Worm (Caenorhabditis elegans): Measurements from ENCODE around the gene adal-1.
A peak's percentile ranks its signal among the peaks of the same experiment; 100 is the strongest.

The adal-1 gene

ce11 chrII:6932978-6933377 lies 39.5 kb upstream of the adal-1 start:
- no peak for TF ChIP-seq mdl-1 (tag; optimal IDR thresholded peaks at IDR 0.05)
- no peak for TF ChIP-seq mab-5 (tag; optimal IDR thresholded peaks at IDR 0.05)
- no peak for TF ChIP-seq nhr-237 (tag; optimal IDR thresholded peaks at IDR 0.05)

ce11 chrII:6930072-6930471 lies 36.6 kb upstream of the adal-1 start:
- TF ChIP-seq nhr-11 (tag; optimal IDR thresholded peaks at IDR 0.05) (no peak), mab-5 (tag; optimal IDR thresholded peaks at IDR 0.05) (no peak), C34F6.9 (tag; optimal IDR thresholded peaks at IDR 0.05) (peak; percentile 45), nhr-21 (tag; optimal IDR thresholded peaks at IDR 0.05) (no peak), R02D3.7 (tag; optimal IDR thresholded peaks at IDR 0.05) (no peak), ztf-4 (tag; optimal IDR thresholded peaks at IDR 0.05) (no peak), lsy-2 (tag; optimal IDR thresholded peaks at IDR 0.05) (no peak), unc-55 (GFP tag; optimal IDR thresholded peaks at IDR 0.05) (peak; percentile 58)

DNA sequence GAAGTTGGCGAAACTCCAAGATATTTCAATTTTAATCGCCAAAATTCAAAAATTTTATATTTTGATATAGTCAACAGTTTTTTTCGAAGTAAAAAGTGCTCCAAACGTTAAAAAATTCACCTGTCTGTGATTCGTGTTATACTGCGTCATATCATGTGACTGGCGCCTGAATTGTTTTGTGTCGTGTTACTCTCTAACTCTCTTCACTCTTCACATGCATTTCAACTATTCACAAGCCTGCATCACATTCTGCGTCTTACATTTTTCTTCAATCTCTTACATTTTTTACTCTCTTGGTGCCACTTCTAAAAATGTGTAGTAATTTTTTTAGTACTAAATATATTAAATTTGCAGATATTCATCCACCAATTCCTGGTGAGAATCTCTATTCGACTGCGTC lies 35.0 kb upstream of the adal-1 start, which contains the start of gene flcn-1:
TSS of gene flcn-1 (plus strand) at position 348 of the 400 bp plus-strand sequence.
- TF ChIP-seq skn-1 (tag; optimal IDR thresholded peaks at IDR 0.05) = peak; percentile 28
- no peak for TF ChIP-seq ceh-16 (tag; optimal IDR thresholded peaks at IDR 0.05)
- TF ChIP-seq nhr-11 (tag; optimal IDR thresholded peaks at IDR 0.05) = no peak
- TF ChIP-seq nhr-6 (tag; optimal IDR thresholded peaks at IDR 0.05) = peak; percentile 66
- peak; percentile 59 for TF ChIP-seq F13H6.1 (tag; optimal IDR thresholded peaks at IDR 0.05)
- no peak for TF ChIP-seq ceh-82 (tag; optimal IDR thresholded peaks at IDR 0.05)
- no peak for TF ChIP-seq blmp-1 (tag; optimal IDR thresholded peaks at IDR 0.05; ENCODE audit: insufficient read depth)
- TF ChIP-seq ama-1 (optimal IDR thresholded peaks at IDR 0.05) = no peak
- peak; percentile 80 for TF ChIP-seq C34F6.9 (tag; optimal IDR thresholded peaks at IDR 0.05)
- TF ChIP-seq sma-3 (GFP tag; optimal IDR thresholded peaks at IDR 0.05) = no peak
- no peak for TF ChIP-seq nhr-21 (tag; optimal IDR thresholded peaks at IDR 0.05)
- peak; percentile 77 for TF ChIP-seq sma-9 (GFP tag; optimal IDR thresholded peaks at IDR 0.05)
- TF ChIP-seq sma-9 (tag; optimal IDR thresholded peaks at IDR 0.05) = no peak
- TF ChIP-seq snpc-4 (tag; optimal IDR thresholded peaks at IDR 0.05) = peak; percentile 2
- TF ChIP-seq unc-55 (GFP tag; optimal IDR thresholded peaks at IDR 0.05) = peak; percentile 45
- TF ChIP-seq nhr-129 (tag; optimal IDR thresholded peaks at IDR 0.05) = peak; percentile 63
- TF ChIP-seq Y55F3AM.14 (GFP tag; optimal IDR thresholded peaks at IDR 0.05) = no peak
- peak; percentile 59 for TF ChIP-seq crh-2 (tag; optimal IDR thresholded peaks at IDR 0.05)
- TF ChIP-seq lsy-2 (tag; optimal IDR thresholded peaks at IDR 0.05) = peak in 1 of 2 experiments; percentile 66
- TF ChIP-seq dmd-4 (tag; optimal IDR thresholded peaks at IDR 0.05) = no peak
- TF ChIP-seq egl-27 (tag; optimal IDR thresholded peaks at IDR 0.05) = no peak
- TF ChIP-seq fos-1 (tag; optimal IDR thresholded peaks at IDR 0.05) = peak; percentile 11
- no peak for TF ChIP-seq nhr-237 (tag; optimal IDR thresholded peaks at IDR 0.05)
- TF ChIP-seq nhr-25 (tag; optimal IDR thresholded peaks at IDR 0.05) = peak; percentile 38
- TF ChIP-seq unc-62 (GFP tag; optimal IDR thresholded peaks at IDR 0.05) = no peak
- TF ChIP-seq peb-1 (tag; optimal IDR thresholded peaks at IDR 0.05) = no peak

DNA sequence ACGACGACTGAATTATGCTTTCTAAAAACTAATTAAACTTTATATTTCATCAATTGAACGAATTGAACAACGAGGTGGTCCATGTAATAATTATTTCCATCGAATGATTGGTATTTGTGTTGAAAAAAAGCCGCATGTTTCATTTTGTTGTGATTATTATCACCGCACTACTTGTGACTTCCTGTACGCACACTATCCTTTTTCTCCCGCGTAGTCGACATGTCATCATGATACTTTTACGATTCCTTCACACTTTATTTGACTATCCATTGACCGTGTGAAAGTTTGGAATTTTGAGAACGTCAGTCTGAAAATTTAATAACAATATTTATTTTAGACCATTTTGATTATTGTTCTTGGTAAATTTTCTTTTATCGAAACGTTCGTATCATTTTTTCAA lies 34.2 kb upstream of the adal-1 start, which contains the start of gene F22D3.4:
TSS of gene F22D3.4 (minus strand) at position 1 of the 400 bp plus-strand sequence.
- TF ChIP-seq lin-39 (tag; optimal IDR thresholded peaks at IDR 0.05) (no peak), ama-1 (optimal IDR thresholded peaks at IDR 0.05) (no peak), ztf-1 (GFP tag; conservative IDR thresholded peaks at IDR 0.05) (no peak), nhr-237 (tag; optimal IDR thresholded peaks at IDR 0.05) (no peak), C34F6.9 (tag; optimal IDR thresholded peaks at IDR 0.05) (no peak), nhr-21 (tag; optimal IDR thresholded peaks at IDR 0.05) (no peak)

- no peak for TF ChIP-seq snpc-4 (tag; optimal IDR thresholded peaks at IDR 0.05)
- peak; percentile 73 for TF ChIP-seq sma-9 (GFP tag; optimal IDR thresholded peaks at IDR 0.05)
- no peak for TF ChIP-seq sma-9 (tag; optimal IDR thresholded peaks at IDR 0.05)
- no peak for TF ChIP-seq nhr-25 (tag; optimal IDR thresholded peaks at IDR 0.05)
These were observed 33.6 kb upstream of the adal-1 start for ce11 chrII:6927034-6927433.

- no peak for TF ChIP-seq elt-1 (tag; optimal IDR thresholded peaks at IDR 0.05)
- no peak for TF ChIP-seq elt-3 (tag; optimal IDR thresholded peaks at IDR 0.05)
- no peak for TF ChIP-seq nhr-237 (tag; optimal IDR thresholded peaks at IDR 0.05)
- no peak for TF ChIP-seq nhr-12 (tag; optimal IDR thresholded peaks at IDR 0.05)
- no peak for TF ChIP-seq alr-1 (tag; optimal IDR thresholded peaks at IDR 0.05)
- TF ChIP-seq ZK546.5 (tag; optimal IDR thresholded peaks at IDR 0.05) = no peak
- no peak for TF ChIP-seq nhr-77 (tag; optimal IDR thresholded peaks at IDR 0.05)
- no peak for TF ChIP-seq R02D3.7 (tag; optimal IDR thresholded peaks at IDR 0.05)
- no peak for TF ChIP-seq nhr-11 (tag; optimal IDR thresholded peaks at IDR 0.05)
- TF ChIP-seq egl-27 (tag; optimal IDR thresholded peaks at IDR 0.05) = peak; percentile 65
- TF ChIP-seq lin-13 (GFP tag; optimal IDR thresholded peaks at IDR 0.05) = peak; percentile 39
- TF ChIP-seq sem-4 (tag; optimal IDR thresholded peaks at IDR 0.05) = peak; percentile 44
- peak; percentile 78 for TF ChIP-seq nhr-129 (tag; optimal IDR thresholded peaks at IDR 0.05)
- no peak for TF ChIP-seq ztf-1 (GFP tag; conservative IDR thresholded peaks at IDR 0.05)
- TF ChIP-seq mab-5 (tag; optimal IDR thresholded peaks at IDR 0.05) = peak; percentile 20
- peak; percentile 43 for TF ChIP-seq lin-11 (tag; optimal IDR thresholded peaks at IDR 0.05)
- peak; percentile 82 for TF ChIP-seq blmp-1 (tag; optimal IDR thresholded peaks at IDR 0.05; ENCODE audit: insufficient read depth)
- no peak for TF ChIP-seq dmd-4 (tag; optimal IDR thresholded peaks at IDR 0.05)
- TF ChIP-seq lsy-2 (tag; optimal IDR thresholded peaks at IDR 0.05) = peak; percentile 45 to 77
- TF ChIP-seq fos-1 (tag; optimal IDR thresholded peaks at IDR 0.05) = peak; percentile 92
- peak; percentile 47 for TF ChIP-seq gmeb-1 (tag; optimal IDR thresholded peaks at IDR 0.05)
- peak; percentile 86 for TF ChIP-seq zag-1 (tag; optimal IDR thresholded peaks at IDR 0.05)
These were observed 33.0 kb upstream of the adal-1 start for ce11 chrII:6926488-6926887.

Data from whole organism, L2 larva.